Worm (Caenorhabditis elegans) whole organism, early embryonic: Measurements from ENCODE around the gene agt-2.

ENCODE experiments used
- B0310.2 ChIP-seq: sonication (generic microtip); optimal IDR thresholded peaks from 2 replicates; lab custom pipeline; 2016; ENCODE audit warnings: mild to moderate bottlenecking, missing genetic modification characterization, missing compliant biosample characterization
- F13C5.2 ChIP-seq: sonication (generic microtip); optimal IDR thresholded peaks from 2 replicates; lab custom pipeline; 2017; ENCODE audit warnings: mild to moderate bottlenecking, missing genetic modification characterization, inconsistent platforms, missing compliant biosample characterization
- aly-1 ChIP-seq: sonication (generic microtip); optimal IDR thresholded peaks from 2 replicates; lab custom pipeline; 2016; ENCODE audit warnings: missing genetic modification characterization, missing compliant biosample characterization
- ama-1 ChIP-seq: fragments of 150-350 bp; optimal IDR thresholded peaks from 2 replicates; lab custom pipeline; 2014
- ceh-13 ChIP-seq: fragments of 200-800 bp; sonication (Bioruptor generic); optimal IDR thresholded peaks from 2 replicates; lab custom pipeline; 2018; ENCODE audit warnings: mild to moderate bottlenecking, missing genetic modification characterization, missing compliant biosample characterization
- ceh-36 ChIP-seq: sonication (generic microtip); optimal IDR thresholded peaks from 2 replicates; lab custom pipeline; 2016; ENCODE audit warnings: missing genetic modification characterization, inconsistent platforms, missing compliant biosample characterization
- ets-7 ChIP-seq: sonication (generic microtip); optimal IDR thresholded peaks from 2 replicates; lab custom pipeline; 2016; ENCODE audit warnings: missing genotype, missing genetic modification characterization, missing compliant biosample characterization
- flt-1 ChIP-seq: fragments of 200-800 bp; sonication (Bioruptor generic); IDR thresholded peaks from 2 replicates; pipeline ENCODE4 v1.3.6; 2022; ENCODE audit warnings: missing genetic modification characterization, missing compliant biosample characterization
- hmbx-1 ChIP-seq: sonication (generic microtip); optimal IDR thresholded peaks from 2 replicates; lab custom pipeline; 2016; ENCODE audit warnings: mild to moderate bottlenecking, missing genetic modification characterization, missing compliant biosample characterization
- hmg-4 ChIP-seq: fragments of 200-800 bp; sonication (Bioruptor generic); optimal IDR thresholded peaks from 2 replicates; lab custom pipeline; 2018; ENCODE audit warnings: mild to moderate bottlenecking, missing genetic modification characterization, missing compliant biosample characterization
- hnd-1 ChIP-seq: sonication (generic microtip); optimal IDR thresholded peaks from 2 replicates; lab custom pipeline; 2016; ENCODE audit warnings: missing genetic modification characterization, missing compliant biosample characterization
- pes-1 ChIP-seq: fragments of 200-800 bp; sonication (Bioruptor generic); IDR thresholded peaks from 2 replicates; pipeline ENCODE4 v1.3.6; 2022; ENCODE audit warnings: missing genetic modification reagents, missing genetic modification characterization, missing compliant biosample characterization
- scrt-1 ChIP-seq: fragments of 200-800 bp; sonication (Bioruptor generic); IDR thresholded peaks from 2 replicates; pipeline ENCODE4 v1.3.6; 2022; ENCODE audit warnings: missing genetic modification characterization, missing compliant biosample characterization
- sea-1 ChIP-seq: fragments of 200-800 bp; sonication (Bioruptor generic); conservative IDR thresholded peaks from 2 replicates; pipeline ENCODE4 v1.3.6; 2022; ENCODE audit warnings: missing genetic modification characterization, missing compliant biosample characterization
- tbx-11 ChIP-seq: fragments of 200-800 bp; sonication (Bioruptor generic); IDR thresholded peaks from 2 replicates; pipeline ENCODE4 v1.3.6; 2022; ENCODE audit warnings: missing genetic modification characterization, missing compliant biosample characterization
- tbx-37 ChIP-seq: fragments of 200-800 bp; sonication (Bioruptor generic); conservative IDR thresholded peaks from 2 replicates; pipeline ENCODE4 v1.3.6; 2022; ENCODE audit warnings: missing genetic modification reagents, missing genetic modification characterization, missing compliant biosample characterization
- tra-4 ChIP-seq: sonication (generic microtip); optimal IDR thresholded peaks from 2 replicates; lab custom pipeline; 2017; ENCODE audit warnings: missing genetic modification characterization, missing compliant biosample characterization

agt-2 gene

ce11 chrII:5373275-5374047, at the start of gene agt-2, which contains the start of gene F09E5.3:
Gene agt-2 (minus strand): TSS chrII:5373827.
Gene F09E5.3 (plus strand): TSS chrII:5373997.
- TF ChIP-seq F13C5.2 (peak; percentile 36), aly-1 (tag; lab: Kevin White, UChicago) (no peak), tra-4 (tag; lab: Kevin White, UChicago) (no peak), hmg-4 (GFP tag; lab: Kevin White, UChicago) (peak; percentile 20), flt-1 (0 out of 2 replicates have a peak, but pooled peaks have one; percentile 54), tbx-37 (GFP tag; lab: Robert Waterston, UW) (0 out of 2 replicates have a peak, but pooled peaks have one; percentile 27)

ce11 chrII:5420947-5421614, 47.5 kb upstream of the agt-2 start, which contains the start of gene tofu-6:
Gene tofu-6 (plus strand): TSS chrII:5421248.
- TF ChIP-seq sea-1 (GFP tag; lab: Robert Waterston, UW) (no peak), tbx-37 (GFP tag; lab: Robert Waterston, UW) (no peak), B0310.2 (no peak), ets-7 (tag; lab: Kevin White, UChicago) (no peak), flt-1 (no peak), tra-4 (tag; lab: Kevin White, UChicago) (no peak), aly-1 (tag; lab: Kevin White, UChicago) (peak; percentile 19), hmbx-1 (no peak), ceh-13 (GFP tag; lab: Kevin White, UChicago) (no peak), ama-1 (lab: Kevin White, UChicago) (peak; percentile 92), hnd-1 (no peak), pes-1 (GFP tag; lab: Robert Waterston, UW) (no peak), tbx-11 (GFP tag; lab: Robert Waterston, UW) (no peak), ceh-36 (tag; lab: Kevin White, UChicago) (no peak), scrt-1 (GFP tag; lab: Robert Waterston, UW) (no peak), F13C5.2 (no peak), hmg-4 (GFP tag; lab: Kevin White, UChicago) (no peak)

- TF ChIP-seq scrt-1 (GFP tag; lab: Robert Waterston, UW) (no peak), ets-7 (tag; lab: Kevin White, UChicago) (no peak), ceh-13 (GFP tag; lab: Kevin White, UChicago) (no peak), pes-1 (GFP tag; lab: Robert Waterston, UW) (no peak), ceh-36 (tag; lab: Kevin White, UChicago) (no peak), sea-1 (GFP tag; lab: Robert Waterston, UW) (no peak), tbx-11 (GFP tag; lab: Robert Waterston, UW) (no peak), B0310.2 (no peak), hmg-4 (GFP tag; lab: Kevin White, UChicago) (no peak), flt-1 (no peak), hmbx-1 (no peak), hnd-1 (no peak)
Measured at ce11 chrII:5418929-5419328, 45.3 kb upstream of the agt-2 start, which contains the start of gene EEED8.15. Gene EEED8.15 (plus strand): TSS chrII:5419229.

- TF ChIP-seq B0310.2 (no peak), ets-7 (tag; lab: Kevin White, UChicago) (no peak), flt-1 (peak; percentile 3; the same call in 1 of the 2 replicates), sea-1 (GFP tag; lab: Robert Waterston, UW) (0 out of 2 replicates have a peak, but pooled peaks have one; percentile 10), ama-1 (lab: Kevin White, UChicago) (no peak), pes-1 (GFP tag; lab: Robert Waterston, UW) (no peak), tra-4 (tag; lab: Kevin White, UChicago) (no peak)
Measured at ce11 chrII:5418317-5418716, 44.7 kb upstream of the agt-2 start.

ce11 chrII:5417905-5418304, 44.3 kb upstream of the agt-2 start:
- TF ChIP-seq hnd-1 (no peak), tbx-11 (GFP tag; lab: Robert Waterston, UW) (no peak), hmg-4 (GFP tag; lab: Kevin White, UChicago) (no peak), F13C5.2 (no peak)

ce11 chrII:5416204-5416764, 42.7 kb upstream of the agt-2 start, which contains the start of gene EEED8.2:
Gene EEED8.2 (plus strand): TSS chrII:5416714.
- TF ChIP-seq ceh-13 (GFP tag; lab: Kevin White, UChicago) (no peak), scrt-1 (GFP tag; lab: Robert Waterston, UW) (no peak), tra-4 (tag; lab: Kevin White, UChicago) (no peak), ceh-36 (tag; lab: Kevin White, UChicago) (no peak), ets-7 (tag; lab: Kevin White, UChicago) (no peak), tbx-37 (GFP tag; lab: Robert Waterston, UW) (no peak)

ce11 chrII:5414040-5414439, 40.4 kb upstream of the agt-2 start, which contains the start of the genes EEED8.14 and EEED8.3:
Gene EEED8.14 (minus strand): TSS chrII:5414052.
Gene EEED8.3 (plus strand): TSS chrII:5414276.
- TF ChIP-seq hnd-1, result no peak
- no peak for TF ChIP-seq tra-4 (tag; lab: Kevin White, UChicago)
- TF ChIP-seq B0310.2, result no peak
- no peak for TF ChIP-seq F13C5.2
